Fruit fly (Drosophila melanogaster) Kc167 (cell line): ENCODE results near the gene Or85a.

Source experiments
- insv ChIP-seq: fragments of >200 bp; optimal IDR thresholded peaks from 3 replicates; lab custom pipeline; 2018; ENCODE audit warnings: missing external identifiers
- psq ChIP-seq: fragments of >200 bp; optimal IDR thresholded peaks from 2 replicates; lab custom pipeline; 2017; ENCODE audit warnings: missing external identifiers

dm6 chr3R:8272573-8273165, 48.9 kb upstream of the Or85a start:
- no peak for TF ChIP-seq psq (lab: Kevin White, UChicago)
- TF ChIP-seq insv (lab: Kevin White, UChicago): no peak
